Worm (Caenorhabditis elegans): ENCODE data around the gene hadb-1.

ce11 chrIII:8668717-8669116 is 19.6 kb downstream of the hadb-1 start:
- TF ChIP-seq elt-1 (tag; optimal IDR thresholded peaks at IDR 0.05; ENCODE audit: borderline replicate concordance, insufficient read depth) (no peak), unc-62 (GFP tag; optimal IDR thresholded peaks at IDR 0.05) (peak; percentile 63), lsy-2 (tag; optimal IDR thresholded peaks at IDR 0.05) (no peak), sptf-1 (tag; optimal IDR thresholded peaks at IDR 0.05) (no peak), ztf-11 (tag; optimal IDR thresholded peaks at IDR 0.05) (no peak), elt-3 (tag; optimal IDR thresholded peaks at IDR 0.05) (no peak), blmp-1 (tag; optimal IDR thresholded peaks at IDR 0.05) (no peak), ceh-83 (GFP tag; optimal IDR thresholded peaks at IDR 0.05) (no peak), pha-4 (tag; optimal IDR thresholded peaks at IDR 0.05) (no peak), lin-13 (tag; optimal IDR thresholded peaks at IDR 0.05) (no peak), nhr-28 (tag; optimal IDR thresholded peaks at IDR 0.05) (no peak)

Measured in whole organism, mixed stage, embryonic.